Worm (Caenorhabditis elegans): ENCODE measurements around the gene ift-81.

DNA sequence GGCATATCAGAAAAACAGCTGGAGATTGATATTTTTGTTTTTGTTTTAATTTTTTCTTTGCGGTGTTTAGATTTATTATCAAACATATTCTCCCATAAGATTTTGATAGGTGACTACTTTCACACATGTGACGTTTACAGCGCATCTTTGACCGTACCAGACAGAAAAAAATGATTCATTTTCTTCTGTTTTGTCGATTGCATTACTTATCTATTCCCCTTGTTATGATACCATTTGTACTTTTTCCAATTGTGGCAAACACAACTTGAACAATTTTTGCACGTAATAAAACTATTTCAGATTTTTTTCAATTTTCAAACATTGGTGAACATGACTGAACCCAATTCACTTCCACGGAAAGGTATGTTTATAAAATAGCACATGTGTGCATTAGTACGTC lies 45.9 kb downstream of the ift-81 start, which contains the start of gene C26B9.1:
- TF ChIP-seq tab-1 (GFP tag; IDR thresholded peaks at IDR 0.05): no peak
- no peak for TF ChIP-seq cog-1 (tag; optimal IDR thresholded peaks at IDR 0.05)
- TF ChIP-seq klf-2 (GFP tag; conservative IDR thresholded peaks at IDR 0.05): no peak
- TF ChIP-seq ref-1 (GFP tag; conservative IDR thresholded peaks at IDR 0.05): no peak
- no peak for TF ChIP-seq flt-1 (GFP tag; IDR thresholded peaks at IDR 0.05)
- no peak for TF ChIP-seq ztf-29 (GFP tag; IDR thresholded peaks at IDR 0.05)
- no peak for TF ChIP-seq T22C8.4 (GFP tag; IDR thresholded peaks at IDR 0.05)
- no peak for TF ChIP-seq med-1 (GFP tag; optimal IDR thresholded peaks at IDR 0.05; ENCODE audit: insufficient read depth)
- TF ChIP-seq ztf-23 (GFP tag; IDR thresholded peaks at IDR 0.05): no peak
